Worm (Caenorhabditis elegans) whole organism, L2 larva: ENCODE results near the gene F23F1.5.

Source experiments
- C34F6.9 ChIP-seq: fragments of 150-350 bp; optimal IDR thresholded peaks from 2 replicates; lab custom pipeline; 2014; ENCODE audit warnings: missing biosample characterization, missing genetic modification characterization
- F13H6.1 ChIP-seq: sonication (generic microtip); optimal IDR thresholded peaks from 2 replicates; lab custom pipeline; 2016; ENCODE audit warnings: missing genetic modification characterization, missing compliant biosample characterization
- R02D3.7 ChIP-seq: fragments of 150-350 bp; optimal IDR thresholded peaks from 2 replicates; lab custom pipeline; 2014; ENCODE audit warnings: missing biosample characterization, missing genetic modification characterization
- Y55F3AM.14 ChIP-seq: fragments of 200-800 bp; sonication (Bioruptor generic); optimal IDR thresholded peaks from 2 replicates; lab custom pipeline; 2018; ENCODE audit warnings: mild to moderate bottlenecking, missing genetic modification characterization, missing compliant biosample characterization
- ZK546.5 ChIP-seq: sonication (generic microtip); optimal IDR thresholded peaks from 2 replicates; lab custom pipeline; 2017; ENCODE audit warnings: missing biosample characterization, missing genetic modification characterization
- aly-2 ChIP-seq: fragments of 150-350 bp; optimal IDR thresholded peaks from 2 replicates; lab custom pipeline; 2014; ENCODE audit warnings: missing biosample characterization, missing genetic modification characterization
- ama-1 ChIP-seq: fragments of 150-350 bp; optimal IDR thresholded peaks from 2 replicates; lab custom pipeline; 2018; ENCODE audit warnings: inconsistent platforms
- blmp-1 ChIP-seq: sonication (generic microtip); optimal IDR thresholded peaks from 2 replicates; lab custom pipeline; 2017; ENCODE audit warnings: missing genetic modification characterization, mild to moderate bottlenecking, missing compliant biosample characterization, antibody characterized with exemption, moderate library complexity; ENCODE audit not compliant: insufficient read depth
- ceh-16 ChIP-seq: fragments of 150-350 bp; optimal IDR thresholded peaks from 2 replicates; lab custom pipeline; 2014; ENCODE audit warnings: missing biosample characterization, missing genetic modification characterization
- ceh-82 ChIP-seq: fragments of 150-350 bp; optimal IDR thresholded peaks from 2 replicates; lab custom pipeline; 2014; ENCODE audit warnings: missing biosample characterization, missing genetic modification characterization
- crh-2 ChIP-seq: sonication (generic microtip); optimal IDR thresholded peaks from 2 replicates; lab custom pipeline; 2017; ENCODE audit warnings: missing biosample characterization, missing genetic modification characterization
- dmd-4 ChIP-seq: sonication (generic microtip); optimal IDR thresholded peaks from 2 replicates; lab custom pipeline; 2017; ENCODE audit warnings: missing biosample characterization, missing genetic modification characterization
- egl-27 ChIP-seq: sonication (generic microtip); optimal IDR thresholded peaks from 3 replicates; lab custom pipeline; 2017; ENCODE audit warnings: missing biosample characterization, missing genetic modification reagents, missing genetic modification characterization
- elt-3 ChIP-seq: sonication (generic microtip); optimal IDR thresholded peaks from 2 replicates; lab custom pipeline; 2017; ENCODE audit warnings: missing biosample characterization, missing genetic modification characterization
- fos-1 ChIP-seq: fragments of 150-350 bp; optimal IDR thresholded peaks from 2 replicates; lab custom pipeline; 2014; ENCODE audit warnings: missing biosample characterization, missing genetic modification characterization
- gmeb-1 ChIP-seq: fragments of 150-350 bp; optimal IDR thresholded peaks from 2 replicates; lab custom pipeline; 2014; ENCODE audit warnings: missing biosample characterization, missing genetic modification characterization
- lin-11 ChIP-seq: fragments of 150-350 bp; sonication (generic microtip); optimal IDR thresholded peaks from 2 replicates; lab custom pipeline; 2014; ENCODE audit warnings: missing biosample characterization, missing genetic modification characterization, inconsistent platforms, mixed read lengths
- lin-39 ChIP-seq: fragments of 150-350 bp; optimal IDR thresholded peaks from 2 replicates; lab custom pipeline; 2014; ENCODE audit warnings: missing biosample characterization, missing genetic modification reagents, missing genetic modification characterization
- lsy-2 ChIP-seq, 2 experiments: fragments of 150-350 bp in 1 of 2; sonication (generic microtip) in 1 of 2; optimal IDR thresholded peaks; 2 replicates each; lab custom pipeline; 2014 to 2017; ENCODE audit warnings: missing biosample characterization in 2 of 2, missing genetic modification characterization in 2 of 2
- mab-5 ChIP-seq: fragments of 150-350 bp; optimal IDR thresholded peaks from 2 replicates; lab custom pipeline; 2014; ENCODE audit warnings: missing biosample characterization, missing genetic modification characterization
- mbf-1 ChIP-seq: sonication (generic microtip); optimal IDR thresholded peaks from 2 replicates; lab custom pipeline; 2017; ENCODE audit warnings: missing biosample characterization, missing genetic modification characterization
- mdl-1 ChIP-seq, 2 experiments: fragments of 150-350 bp in 1 of 2; sonication (generic microtip) in 1 of 2; optimal IDR thresholded peaks; 2 replicates each; lab custom pipeline; 2017; ENCODE audit warnings: missing biosample characterization in 2 of 2, missing genetic modification characterization in 2 of 2
- nhr-10 ChIP-seq: sonication (generic microtip); optimal IDR thresholded peaks from 2 replicates; lab custom pipeline; 2017; ENCODE audit warnings: missing biosample characterization, missing genetic modification characterization
- nhr-11 ChIP-seq: fragments of 150-350 bp; optimal IDR thresholded peaks from 2 replicates; lab custom pipeline; 2014; ENCODE audit warnings: missing biosample characterization, missing genetic modification characterization
- nhr-12 ChIP-seq: fragments of 150-350 bp; optimal IDR thresholded peaks from 2 replicates; lab custom pipeline; 2014; ENCODE audit warnings: missing biosample characterization, missing genetic modification characterization
- nhr-21 ChIP-seq: fragments of 150-350 bp; optimal IDR thresholded peaks from 2 replicates; lab custom pipeline; 2014; ENCODE audit warnings: missing biosample characterization, missing genetic modification characterization
- nhr-25 ChIP-seq: fragments of 150-350 bp; sonication (generic microtip); optimal IDR thresholded peaks from 3 replicates; lab custom pipeline; 2014; ENCODE audit warnings: missing biosample characterization, missing genetic modification characterization
- nhr-6 ChIP-seq: fragments of 150-350 bp; optimal IDR thresholded peaks from 2 replicates; lab custom pipeline; 2014; ENCODE audit warnings: missing biosample characterization, missing genetic modification characterization
- nhr-77 ChIP-seq: fragments of 150-350 bp; optimal IDR thresholded peaks from 2 replicates; lab custom pipeline; 2014; ENCODE audit warnings: missing biosample characterization, missing genetic modification characterization
- sem-4 ChIP-seq: fragments of 150-350 bp; optimal IDR thresholded peaks from 2 replicates; lab custom pipeline; 2014; ENCODE audit warnings: missing biosample characterization, missing genetic modification reagents, missing genetic modification characterization
- sma-3 ChIP-seq: sonication (generic microtip); optimal IDR thresholded peaks from 2 replicates; lab custom pipeline; 2016; ENCODE audit warnings: missing genetic modification reagents, missing genetic modification characterization, missing compliant biosample characterization
- sma-9 ChIP-seq, 2 experiments: fragments of 150-350 bp in 1 of 2; sonication (generic microtip) in 1 of 2; optimal IDR thresholded peaks; 2 replicates each; lab custom pipeline; 2014 to 2016; ENCODE audit warnings: missing genetic modification characterization in 2 of 2, mild to moderate bottlenecking in 1 of 2, missing biosample characterization in 1 of 2, missing compliant biosample characterization in 1 of 2, missing genetic modification reagents in 1 of 2, moderate library complexity in 1 of 2
- snpc-4 ChIP-seq: fragments of 150-350 bp; optimal IDR thresholded peaks from 2 replicates; lab custom pipeline; 2014; ENCODE audit warnings: missing biosample characterization, missing genetic modification characterization
- unc-39 ChIP-seq: fragments of 150-350 bp; optimal IDR thresholded peaks from 2 replicates; lab custom pipeline; 2014; ENCODE audit warnings: missing biosample characterization, missing genetic modification characterization
- unc-62 ChIP-seq: fragments of 150-350 bp; optimal IDR thresholded peaks from 2 replicates; lab custom pipeline; 2014; ENCODE audit warnings: missing biosample characterization, missing genetic modification reagents, missing genetic modification characterization
- ztf-1 ChIP-seq: fragments of 200-800 bp; sonication (Bioruptor generic); conservative IDR thresholded peaks from 2 replicates; pipeline ENCODE4 v1.3.6; 2022; ENCODE audit warnings: missing genetic modification characterization, missing compliant biosample characterization
- ztf-11 ChIP-seq: sonication (generic microtip); optimal IDR thresholded peaks from 2 replicates; lab custom pipeline; 2017; ENCODE audit warnings: missing biosample characterization, missing genetic modification characterization
- ztf-4 ChIP-seq: fragments of 150-350 bp; optimal IDR thresholded peaks from 2 replicates; lab custom pipeline; 2014; ENCODE audit warnings: missing biosample characterization, missing genetic modification characterization

The F23F1.5 gene

ce11 chrII:73892-74291 lies 42.5 kb upstream of the F23F1.5 start:
- TF ChIP-seq mdl-1 (tag; optimal IDR thresholded peaks at IDR 0.05; lab: Kevin White, UChicago): no peak
- TF ChIP-seq F13H6.1 (tag; lab: Kevin White, UChicago): no peak
- no peak for TF ChIP-seq dmd-4 (tag; lab: Kevin White, UChicago)
- TF ChIP-seq nhr-21 (tag; lab: Kevin White, UChicago): no peak
- TF ChIP-seq, all 48 proteins: peak for 0

DNA sequence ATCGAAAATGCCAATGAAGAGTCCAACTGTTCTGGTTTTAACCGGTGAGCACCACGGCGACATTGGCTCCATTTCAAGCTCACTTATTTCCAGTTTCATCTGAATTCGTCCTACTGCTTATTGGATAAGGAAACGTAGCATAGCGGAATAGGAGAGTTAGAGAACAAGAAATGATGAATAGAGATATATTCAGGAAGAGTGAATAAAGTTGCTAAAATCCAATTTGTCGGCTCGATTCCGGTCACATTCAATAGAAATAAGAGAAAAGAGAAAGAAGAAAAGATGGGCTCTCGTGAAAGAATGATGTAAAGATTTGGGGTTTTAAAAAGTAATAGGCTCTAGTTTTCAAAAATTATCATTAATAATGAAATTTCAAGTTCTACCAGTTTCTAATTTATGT lies 41.9 kb upstream of the F23F1.5 start:
- TF ChIP-seq gmeb-1 (no peak), F13H6.1 (tag; lab: Kevin White, UChicago) (peak; percentile 6)

ce11 chrII:69354-69753 lies 38.0 kb upstream of the F23F1.5 start, which contains the start of gene egl-26:
Gene egl-26, plus strand, starts transcription at chrII:69654.
- no peak for TF ChIP-seq ama-1 (lab: Kevin White, UChicago)
- TF ChIP-seq aly-2: no peak
- TF ChIP-seq lin-39 (tag; lab: Kevin White, UChicago): no peak
- no peak for TF ChIP-seq nhr-25
- TF ChIP-seq nhr-10 (tag; lab: Kevin White, UChicago): no peak
- no peak for TF ChIP-seq blmp-1 (tag; lab: Kevin White, UChicago)
- no peak for TF ChIP-seq egl-27
- TF ChIP-seq sma-9 (GFP tag; optimal IDR thresholded peaks at IDR 0.05; lab: Kevin White, UChicago): no peak
- TF ChIP-seq sma-9 (tag; optimal IDR thresholded peaks at IDR 0.05; lab: Kevin White, UChicago): no peak
- no peak for TF ChIP-seq R02D3.7 (tag; lab: Kevin White, UChicago)
- TF ChIP-seq Y55F3AM.14 (GFP tag; lab: Kevin White, UChicago): no peak
- TF ChIP-seq elt-3: no peak
- no peak for TF ChIP-seq lin-11
- no peak for TF ChIP-seq F13H6.1 (tag; lab: Kevin White, UChicago)
- no peak for TF ChIP-seq nhr-11 (tag; lab: Kevin White, UChicago)
- no peak for TF ChIP-seq ztf-1 (GFP tag; lab: Robert Waterston, UW)
- no peak for TF ChIP-seq nhr-77 (tag; lab: Kevin White, UChicago)
- TF ChIP-seq unc-62: no peak
- TF ChIP-seq ceh-82 (tag; lab: Kevin White, UChicago): no peak

DNA sequence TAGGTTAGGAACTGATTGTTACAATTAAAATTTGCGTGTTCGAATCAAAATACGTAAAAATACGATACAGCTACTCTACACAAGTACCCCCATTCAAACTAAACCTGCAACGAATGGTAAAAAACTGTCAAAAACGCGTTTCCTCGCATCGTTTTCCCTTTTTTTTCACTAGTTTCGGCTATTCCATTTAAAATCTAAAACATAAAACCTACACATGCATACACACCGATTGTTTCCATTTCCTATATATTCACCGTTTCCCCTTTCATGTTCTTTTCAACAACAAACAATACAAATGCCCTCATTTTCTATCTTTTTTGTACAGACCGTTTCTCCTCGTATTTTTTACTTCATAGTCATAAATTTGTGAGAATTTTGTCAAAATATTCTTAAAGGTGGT lies 37.4 kb upstream of the F23F1.5 start:
- no peak for TF ChIP-seq sma-3
- no peak for TF ChIP-seq blmp-1 (tag; lab: Kevin White, UChicago)
- TF ChIP-seq ceh-16 (tag; lab: Kevin White, UChicago): no peak
- no peak for TF ChIP-seq lsy-2 (tag; optimal IDR thresholded peaks at IDR 0.05; lab: Kevin White, UChicago)
- TF ChIP-seq nhr-12: no peak
- TF ChIP-seq nhr-11 (tag; lab: Kevin White, UChicago): no peak
- no peak for TF ChIP-seq lin-11
- TF ChIP-seq egl-27: no peak
- no peak for TF ChIP-seq elt-3
- no peak for TF ChIP-seq unc-39 (tag; lab: Kevin White, UChicago)
- no peak for TF ChIP-seq ceh-82 (tag; lab: Kevin White, UChicago)
- no peak for TF ChIP-seq ztf-4 (tag; lab: Kevin White, UChicago)
- TF ChIP-seq aly-2: no peak
- TF ChIP-seq mab-5 (tag; lab: Kevin White, UChicago): no peak
- no peak for TF ChIP-seq ama-1 (lab: Kevin White, UChicago)
- no peak for TF ChIP-seq crh-2 (tag; lab: Kevin White, UChicago)
- no peak for TF ChIP-seq snpc-4 (tag; lab: Kevin White, UChicago)
- no peak for TF ChIP-seq R02D3.7 (tag; lab: Kevin White, UChicago)
- TF ChIP-seq ZK546.5 (tag; lab: Kevin White, UChicago): no peak

DNA sequence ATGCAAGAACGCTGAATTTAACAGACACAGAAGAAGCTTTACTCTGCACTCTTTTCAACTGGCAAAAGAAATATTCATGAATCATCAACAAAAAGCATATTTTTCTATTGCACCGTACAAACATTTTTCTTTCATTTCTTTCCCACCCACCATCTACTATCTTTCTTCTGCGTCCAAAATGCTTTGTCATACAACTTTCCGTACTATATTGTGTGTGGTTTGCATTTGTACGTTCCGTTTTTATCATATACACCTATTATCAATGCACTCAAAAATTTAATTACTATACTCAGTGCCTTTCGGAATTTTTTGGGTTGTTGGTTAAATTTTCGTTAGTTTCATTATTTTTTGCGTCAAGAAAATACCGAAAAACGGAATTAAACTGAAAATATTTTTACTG lies 36.3 kb upstream of the F23F1.5 start:
- peak; percentile 91 for TF ChIP-seq fos-1 (tag; lab: Kevin White, UChicago)
- no peak for TF ChIP-seq dmd-4 (tag; lab: Kevin White, UChicago)
- TF ChIP-seq elt-3: no peak
- no peak for TF ChIP-seq lin-39 (tag; lab: Kevin White, UChicago)
- TF ChIP-seq nhr-11 (tag; lab: Kevin White, UChicago): no peak

DNA sequence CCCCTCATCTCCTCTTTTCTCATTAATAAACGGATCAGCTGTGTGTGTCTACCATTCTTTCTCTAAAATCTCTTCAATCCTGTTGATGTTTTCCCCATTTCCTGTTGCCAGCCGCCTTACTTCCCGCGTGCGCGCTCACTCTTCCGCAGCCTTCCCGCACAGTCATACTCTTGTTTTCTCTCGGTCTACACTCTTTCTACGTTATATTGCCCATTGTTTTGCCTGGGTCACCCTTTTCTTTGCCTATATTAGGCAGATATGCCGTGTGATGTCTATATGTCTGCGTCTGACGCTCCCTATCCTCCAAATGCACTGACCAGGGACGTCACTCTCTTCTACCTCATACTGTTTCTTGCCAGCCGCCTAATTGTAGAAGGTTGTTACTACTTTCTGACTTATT lies 34.9 kb upstream of the F23F1.5 start:
- TF ChIP-seq ceh-16 (tag; lab: Kevin White, UChicago) (no peak), ztf-11 (tag; lab: Kevin White, UChicago) (no peak), ceh-82 (tag; lab: Kevin White, UChicago) (no peak), mdl-1 (tag; optimal IDR thresholded peaks at IDR 0.05; lab: Kevin White, UChicago) (peak in 1 of 2 experiments; percentile 29), sma-3 (peak; percentile 71), crh-2 (tag; lab: Kevin White, UChicago) (no peak), unc-39 (tag; lab: Kevin White, UChicago) (no peak), fos-1 (tag; lab: Kevin White, UChicago) (peak; percentile 78), Y55F3AM.14 (GFP tag; lab: Kevin White, UChicago) (peak; percentile 23), nhr-21 (tag; lab: Kevin White, UChicago) (peak; percentile 67), sem-4 (tag; lab: Kevin White, UChicago) (peak; percentile 68), ZK546.5 (tag; lab: Kevin White, UChicago) (no peak), F13H6.1 (tag; lab: Kevin White, UChicago) (peak; percentile 41), blmp-1 (tag; lab: Kevin White, UChicago) (peak; percentile 63), gmeb-1 (no peak), nhr-6 (tag; lab: Kevin White, UChicago) (no peak), R02D3.7 (tag; lab: Kevin White, UChicago) (no peak), snpc-4 (tag; lab: Kevin White, UChicago) (no peak), egl-27 (no peak), lsy-2 (tag; optimal IDR thresholded peaks at IDR 0.05; lab: Kevin White, UChicago) (peak in 1 of 2 experiments; percentile 40), mbf-1 (tag; lab: Kevin White, UChicago) (no peak), sma-9 (GFP tag; optimal IDR thresholded peaks at IDR 0.05; lab: Kevin White, UChicago) (no peak), sma-9 (tag; optimal IDR thresholded peaks at IDR 0.05; lab: Kevin White, UChicago) (no peak), nhr-25 (peak; percentile 73), lin-11 (no peak), nhr-11 (tag; lab: Kevin White, UChicago) (no peak), C34F6.9 (tag; lab: Kevin White, UChicago) (peak; percentile 29)
